Worm (Caenorhabditis elegans) whole organism, L3 larva: ENCODE data around the gene acl-2.

ENCODE experiments used
- R02D3.7 ChIP-seq: fragments of 150-350 bp; optimal IDR thresholded peaks from 2 replicates; lab custom pipeline; 2014; ENCODE audit warnings: missing biosample characterization, missing genetic modification characterization
- ZK546.5 ChIP-seq: sonication (generic microtip); optimal IDR thresholded peaks from 2 replicates; lab custom pipeline; 2017; ENCODE audit warnings: missing biosample characterization, missing genetic modification characterization
- ceh-28 ChIP-seq: fragments of 150-350 bp; optimal IDR thresholded peaks from 2 replicates; lab custom pipeline; 2014; ENCODE audit warnings: missing biosample characterization, missing genetic modification reagents, missing genetic modification characterization
- ceh-82 ChIP-seq: fragments of 150-350 bp; optimal IDR thresholded peaks from 2 replicates; lab custom pipeline; 2014; ENCODE audit warnings: missing biosample characterization, missing genetic modification characterization
- daf-12 ChIP-seq: fragments of 150-350 bp; optimal IDR thresholded peaks from 2 replicates; lab custom pipeline; 2014; ENCODE audit warnings: missing biosample characterization, missing genetic modification reagents, missing genetic modification characterization
- egl-27 ChIP-seq: sonication (generic microtip); optimal IDR thresholded peaks from 4 replicates; lab custom pipeline; 2017; ENCODE audit warnings: missing biosample characterization, missing genetic modification reagents, missing genetic modification characterization
- egl-5 ChIP-seq: fragments of 150-350 bp; optimal IDR thresholded peaks from 2 replicates; lab custom pipeline; 2017; ENCODE audit warnings: missing biosample characterization, missing genetic modification reagents, missing genetic modification characterization, inconsistent platforms
- elt-1 ChIP-seq: fragments of 150-350 bp; optimal IDR thresholded peaks from 2 replicates; lab custom pipeline; 2014; ENCODE audit warnings: missing biosample characterization, missing genetic modification characterization
- elt-3 ChIP-seq, 3 experiments: fragments of 150-350 bp in 1 of 3; sonication (generic microtip) in 2 of 3; optimal IDR thresholded peaks; 2 replicates in 2 of 3; 4 replicates in 1 of 3; lab custom pipeline; 2014 to 2017; ENCODE audit warnings: missing biosample characterization in 3 of 3, missing genetic modification characterization in 3 of 3
- eor-1 ChIP-seq, 2 experiments: fragments of 150-350 bp; optimal IDR thresholded peaks; 2 replicates each; lab custom pipeline; 2014 to 2018; ENCODE audit warnings: missing biosample characterization in 2 of 2, missing genetic modification characterization in 2 of 2
- fos-1 ChIP-seq: fragments of 150-350 bp; optimal IDR thresholded peaks from 2 replicates; lab custom pipeline; 2014; ENCODE audit warnings: missing biosample characterization, missing genetic modification characterization
- hmg-11 ChIP-seq: sonication (generic microtip); optimal IDR thresholded peaks from 2 replicates; lab custom pipeline; 2016; ENCODE audit warnings: missing genetic modification characterization, missing compliant biosample characterization
- jun-1 ChIP-seq: fragments of 150-350 bp; optimal IDR thresholded peaks from 2 replicates; lab custom pipeline; 2014; ENCODE audit warnings: missing biosample characterization, missing genetic modification reagents, missing genetic modification characterization
- lin-15B ChIP-seq: fragments of 150-350 bp; optimal IDR thresholded peaks from 2 replicates; lab custom pipeline; 2014; ENCODE audit warnings: missing biosample characterization, missing genetic modification characterization
- lin-39 ChIP-seq: fragments of 150-350 bp; optimal IDR thresholded peaks from 2 replicates; lab custom pipeline; 2018; ENCODE audit warnings: missing biosample characterization, missing genetic modification reagents, missing genetic modification characterization
- lsy-12 ChIP-seq: sonication (generic microtip); optimal IDR thresholded peaks from 2 replicates; lab custom pipeline; 2016; ENCODE audit warnings: mild to moderate bottlenecking, missing genetic modification characterization, missing compliant biosample characterization
- mdl-1 ChIP-seq: fragments of 150-350 bp; optimal IDR thresholded peaks from 2 replicates; lab custom pipeline; 2014; ENCODE audit warnings: missing biosample characterization, missing genetic modification characterization
- mml-1 ChIP-seq: fragments of 150-350 bp; sonication (generic microtip); optimal IDR thresholded peaks from 3 replicates; lab custom pipeline; 2014; ENCODE audit warnings: missing biosample characterization, missing genetic modification characterization
- nfya-1 ChIP-seq: sonication (generic microtip); optimal IDR thresholded peaks from 2 replicates; lab custom pipeline; 2017; ENCODE audit warnings: missing genetic modification characterization, mild to moderate bottlenecking, missing compliant biosample characterization, antibody characterized with exemption, moderate library complexity; ENCODE audit not compliant: insufficient read depth
- nhr-11 ChIP-seq: fragments of 150-350 bp; optimal IDR thresholded peaks from 2 replicates; lab custom pipeline; 2014; ENCODE audit warnings: missing biosample characterization, missing genetic modification characterization
- nhr-12 ChIP-seq: fragments of 150-350 bp; optimal IDR thresholded peaks from 2 replicates; lab custom pipeline; 2014; ENCODE audit warnings: missing biosample characterization, missing genetic modification characterization
- nhr-23 ChIP-seq: fragments of 150-350 bp; optimal IDR thresholded peaks from 2 replicates; lab custom pipeline; 2014; ENCODE audit warnings: missing biosample characterization, missing genetic modification reagents, missing genetic modification characterization
- nhr-237 ChIP-seq: fragments of 150-350 bp; optimal IDR thresholded peaks from 2 replicates; lab custom pipeline; 2014; ENCODE audit warnings: missing biosample characterization, missing genetic modification characterization
- nhr-28 ChIP-seq: fragments of 150-350 bp; optimal IDR thresholded peaks from 2 replicates; lab custom pipeline; 2014; ENCODE audit warnings: missing biosample characterization, missing genetic modification characterization
- nhr-43 ChIP-seq: sonication (generic microtip); optimal IDR thresholded peaks from 2 replicates; lab custom pipeline; 2016; ENCODE audit warnings: mild to moderate bottlenecking, missing genetic modification characterization, missing compliant biosample characterization; ENCODE audit not compliant: poor library complexity, severe bottlenecking
- nhr-67 ChIP-seq: fragments of 150-350 bp; optimal IDR thresholded peaks from 2 replicates; lab custom pipeline; 2014; ENCODE audit warnings: missing biosample characterization, missing genetic modification characterization
- nhr-76 ChIP-seq: fragments of 150-350 bp; sonication (generic microtip); optimal IDR thresholded peaks from 5 replicates; lab custom pipeline; 2014; ENCODE audit warnings: missing biosample characterization, missing genetic modification characterization
- nhr-77 ChIP-seq: fragments of 150-350 bp; optimal IDR thresholded peaks from 2 replicates; lab custom pipeline; 2014; ENCODE audit warnings: missing biosample characterization, missing genetic modification characterization
- skn-1 ChIP-seq: fragments of 150-350 bp; optimal IDR thresholded peaks from 2 replicates; lab custom pipeline; 2014; ENCODE audit warnings: missing biosample characterization, missing genetic modification characterization
- snpc-4 ChIP-seq: fragments of 150-350 bp; optimal IDR thresholded peaks from 2 replicates; lab custom pipeline; 2014; ENCODE audit warnings: missing biosample characterization, missing genetic modification characterization
- unc-39 ChIP-seq: sonication (generic microtip); optimal IDR thresholded peaks from 4 replicates; lab custom pipeline; 2017; ENCODE audit warnings: missing biosample characterization, missing genetic modification characterization
- ztf-11 ChIP-seq: fragments of 150-350 bp; optimal IDR thresholded peaks from 2 replicates; lab custom pipeline; 2014; ENCODE audit warnings: missing biosample characterization, missing genetic modification characterization
- ztf-4 ChIP-seq: fragments of 150-350 bp; optimal IDR thresholded peaks from 2 replicates; lab custom pipeline; 2014; ENCODE audit warnings: missing biosample characterization, missing genetic modification characterization

The acl-2 gene

DNA sequence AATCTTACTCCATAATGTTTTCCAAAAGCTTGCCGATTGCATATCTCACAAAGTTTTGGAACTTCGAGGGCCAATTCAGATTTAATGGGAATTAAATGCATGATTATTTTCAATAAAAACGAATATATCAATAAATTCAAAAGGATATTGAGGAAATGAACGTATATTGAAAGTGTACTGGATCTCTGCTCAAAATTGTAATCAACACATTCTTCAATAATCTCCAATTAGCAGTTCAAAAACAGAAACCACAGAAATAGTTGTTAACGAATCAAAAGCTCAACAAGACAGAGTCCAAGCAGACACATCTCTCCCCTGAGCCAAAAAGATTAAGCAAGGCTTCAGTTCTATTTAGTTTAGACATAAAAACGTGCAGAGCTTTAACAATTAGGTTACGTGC, 39.6 kb upstream of the acl-2 start, which contains the start of gene nhr-192:
Gene nhr-192, minus strand, starts transcription at position 101 of the 400 bp plus-strand sequence.
- TF ChIP-seq hmg-11 (tag; lab: Kevin White, UChicago), result no peak
- no peak for TF ChIP-seq egl-27 (tag; lab: Kevin White, UChicago)
- TF ChIP-seq R02D3.7 (tag; lab: Kevin White, UChicago), result no peak
- TF ChIP-seq elt-3 (tag; optimal IDR thresholded peaks at IDR 0.05; lab: Kevin White, UChicago), result no peak
- no peak for TF ChIP-seq eor-1 (tag; optimal IDR thresholded peaks at IDR 0.05; lab: Kevin White, UChicago)
- TF ChIP-seq nhr-237 (tag; lab: Kevin White, UChicago), result no peak
- no peak for TF ChIP-seq jun-1 (tag; lab: Kevin White, UChicago)
- no peak for TF ChIP-seq egl-5 (tag; lab: Kevin White, UChicago)

DNA sequence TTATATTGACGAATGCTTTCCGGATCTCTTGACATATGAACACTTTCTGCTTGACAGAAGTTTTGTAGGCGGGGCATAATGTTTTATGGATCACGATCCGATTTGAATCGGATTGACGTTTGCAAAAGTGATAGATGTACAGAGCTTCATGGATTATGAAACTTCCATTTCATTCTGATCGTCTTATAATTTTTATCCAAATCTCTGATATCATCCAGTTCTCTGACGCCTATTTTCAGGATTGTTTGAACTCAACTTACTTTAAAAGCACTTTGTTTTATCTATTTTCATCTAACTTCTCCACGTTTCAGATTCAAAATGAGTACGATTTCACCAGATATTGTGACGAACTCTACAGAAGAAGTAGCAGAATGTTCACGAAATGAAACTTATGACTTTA, 35.9 kb upstream of the acl-2 start, which contains the start of gene npr-39:
Gene npr-39, plus strand, starts transcription at position 301 of the 400 bp plus-strand sequence.
- TF ChIP-seq ztf-4, result no peak
- peak; percentile 43 for TF ChIP-seq nhr-76

DNA sequence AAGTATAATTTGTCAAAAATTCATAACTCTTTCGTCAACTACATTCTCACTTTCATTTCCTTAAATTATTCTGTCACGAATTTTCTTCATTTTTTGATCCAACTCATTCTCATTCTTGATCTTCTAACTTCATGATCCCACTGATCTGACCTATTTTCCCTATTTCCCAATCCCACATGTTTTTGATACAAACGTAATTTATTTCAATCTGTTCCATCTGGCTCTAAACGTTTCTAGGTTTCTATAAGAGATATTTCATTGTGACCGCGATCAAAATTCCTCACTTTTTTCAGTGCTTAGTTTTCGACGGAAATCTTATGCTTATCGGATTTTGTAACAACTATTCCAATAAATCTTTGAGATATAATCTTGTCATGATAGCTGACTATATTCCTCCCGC, 34.8 kb upstream of the acl-2 start:
- no peak for TF ChIP-seq lsy-12 (tag; lab: Kevin White, UChicago)
- TF ChIP-seq egl-27 (tag; lab: Kevin White, UChicago), result no peak
- no peak for TF ChIP-seq ztf-4
- TF ChIP-seq snpc-4 (tag; lab: Kevin White, UChicago), result no peak
- TF ChIP-seq nhr-67 (tag; lab: Kevin White, UChicago), result no peak
- TF ChIP-seq nhr-23 (tag; lab: Kevin White, UChicago), result no peak
- TF ChIP-seq lin-15B (tag; lab: Kevin White, UChicago), result no peak
- no peak for TF ChIP-seq fos-1
- TF ChIP-seq mml-1 (tag; lab: Kevin White, UChicago), result no peak
- no peak for TF ChIP-seq nhr-12 (tag; lab: Kevin White, UChicago)
- no peak for TF ChIP-seq nhr-28 (tag; lab: Kevin White, UChicago)
- TF ChIP-seq unc-39 (tag; lab: Kevin White, UChicago), result no peak
- TF ChIP-seq skn-1 (tag; lab: Kevin White, UChicago), result no peak
- no peak for TF ChIP-seq nhr-11 (tag; lab: Kevin White, UChicago)
- TF ChIP-seq nhr-43 (tag; lab: Kevin White, UChicago), result no peak
- TF ChIP-seq lin-39 (tag; lab: Kevin White, UChicago), result no peak
- TF ChIP-seq ZK546.5 (tag; lab: Kevin White, UChicago), result no peak
- TF ChIP-seq egl-5 (tag; lab: Kevin White, UChicago), result no peak
- no peak for TF ChIP-seq ceh-82

DNA sequence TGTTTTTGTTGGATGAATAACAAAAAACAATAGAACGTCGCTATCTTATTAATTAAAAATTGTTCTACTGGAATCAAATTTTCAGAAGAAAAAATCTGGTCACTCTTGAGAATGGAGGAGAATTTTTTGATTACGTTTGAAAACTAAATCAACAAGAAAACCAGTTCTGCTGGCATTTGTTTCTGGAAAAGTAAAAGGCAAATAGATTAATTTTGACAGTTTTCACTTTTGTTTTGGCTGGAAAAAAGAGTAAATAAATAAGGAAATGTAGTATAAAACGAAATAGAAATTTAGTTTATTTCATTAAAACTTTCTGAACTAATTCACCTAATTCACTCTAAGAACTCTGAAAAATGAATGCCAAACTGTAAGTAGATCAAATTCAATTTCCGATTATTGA, 33.3 kb upstream of the acl-2 start, which contains the start of gene fipr-13:
Gene fipr-13, plus strand, starts transcription at position 301 of the 400 bp plus-strand sequence.
- no peak for TF ChIP-seq ztf-11 (tag; lab: Kevin White, UChicago)
- TF ChIP-seq nhr-237 (tag; lab: Kevin White, UChicago), result no peak
- no peak for TF ChIP-seq daf-12 (tag; lab: Kevin White, UChicago)
- TF ChIP-seq elt-1 (tag; lab: Kevin White, UChicago), result no peak
- no peak for TF ChIP-seq unc-39 (tag; lab: Kevin White, UChicago)
- no peak for TF ChIP-seq lin-39 (tag; lab: Kevin White, UChicago)
- no peak for TF ChIP-seq nhr-11 (tag; lab: Kevin White, UChicago)

DNA sequence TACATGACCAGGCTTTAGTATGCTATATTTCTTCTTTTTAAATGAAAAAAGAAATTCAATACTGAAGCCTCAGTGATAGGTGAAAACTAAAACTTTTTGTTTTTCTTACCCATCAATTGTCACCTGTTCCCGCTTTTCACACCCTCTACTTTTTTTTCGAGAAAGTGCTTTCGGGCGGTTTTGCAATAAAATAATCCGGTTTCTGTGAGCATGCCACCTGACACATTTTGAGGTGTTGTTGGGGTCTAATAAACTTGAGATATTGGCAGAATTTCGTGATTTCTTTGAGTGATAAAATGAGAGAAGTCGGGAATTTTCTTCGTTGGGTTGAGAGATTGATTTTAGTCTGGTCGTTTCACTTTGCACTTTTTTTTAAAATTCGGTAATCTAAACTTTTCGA, 29.1 kb upstream of the acl-2 start:
- TF ChIP-seq fos-1 (no peak), snpc-4 (tag; lab: Kevin White, UChicago) (no peak), nhr-12 (tag; lab: Kevin White, UChicago) (no peak), hmg-11 (tag; lab: Kevin White, UChicago) (no peak), nhr-77 (tag; lab: Kevin White, UChicago) (no peak), mml-1 (tag; lab: Kevin White, UChicago) (no peak), ceh-28 (no peak), mdl-1 (no peak), nhr-28 (tag; lab: Kevin White, UChicago) (no peak), lin-15B (tag; lab: Kevin White, UChicago) (no peak), elt-3 (tag; optimal IDR thresholded peaks at IDR 0.05; lab: Kevin White, UChicago) (no peak), nfya-1 (tag; lab: Kevin White, UChicago) (peak; percentile 7), nhr-23 (tag; lab: Kevin White, UChicago) (no peak), nhr-76 (peak; percentile 61), lin-39 (tag; lab: Kevin White, UChicago) (no peak), eor-1 (tag; optimal IDR thresholded peaks at IDR 0.05; lab: Kevin White, UChicago) (no peak)
